Worm (Caenorhabditis elegans): ENCODE results near the gene F54C8.7.

The F54C8.7 gene

ce11 chrIII:9453962-9454361, at the start of gene F54C8.7:
Gene F54C8.7 (minus strand): TSS chrIII:9454062.
- no peak for TF ChIP-seq T22C8.4 (GFP tag; IDR thresholded peaks at IDR 0.05)
- TF ChIP-seq tab-1 (GFP tag; IDR thresholded peaks at IDR 0.05): no peak
- TF ChIP-seq ztf-29 (GFP tag; IDR thresholded peaks at IDR 0.05): no peak
- no peak for TF ChIP-seq med-1 (GFP tag; optimal IDR thresholded peaks at IDR 0.05; ENCODE audit: insufficient read depth)
- TF ChIP-seq cog-1 (tag; optimal IDR thresholded peaks at IDR 0.05): no peak
- TF ChIP-seq ztf-23 (GFP tag; IDR thresholded peaks at IDR 0.05): no peak

ce11 chrIII:9502155-9502714, 48.4 kb upstream of the F54C8.7 start:
- TF ChIP-seq T22C8.4 (GFP tag; IDR thresholded peaks at IDR 0.05) (no peak), cog-1 (tag; optimal IDR thresholded peaks at IDR 0.05) (no peak), ref-1 (GFP tag; conservative IDR thresholded peaks at IDR 0.05) (no peak), ztf-29 (GFP tag; IDR thresholded peaks at IDR 0.05) (no peak), med-1 (GFP tag; optimal IDR thresholded peaks at IDR 0.05; ENCODE audit: insufficient read depth) (no peak), tab-1 (GFP tag; IDR thresholded peaks at IDR 0.05) (no peak), flt-1 (GFP tag; IDR thresholded peaks at IDR 0.05) (no peak), ztf-23 (GFP tag; IDR thresholded peaks at IDR 0.05) (no peak), klf-2 (GFP tag; conservative IDR thresholded peaks at IDR 0.05) (no peak)

- TF ChIP-seq tab-1 (GFP tag; IDR thresholded peaks at IDR 0.05) (no peak), ref-1 (GFP tag; conservative IDR thresholded peaks at IDR 0.05) (no peak), klf-2 (GFP tag; conservative IDR thresholded peaks at IDR 0.05) (no peak), ztf-29 (GFP tag; IDR thresholded peaks at IDR 0.05) (no peak), cog-1 (tag; optimal IDR thresholded peaks at IDR 0.05) (no peak), ztf-23 (GFP tag; IDR thresholded peaks at IDR 0.05) (no peak), flt-1 (GFP tag; IDR thresholded peaks at IDR 0.05) (no peak), med-1 (GFP tag; optimal IDR thresholded peaks at IDR 0.05; ENCODE audit: insufficient read depth) (no peak), T22C8.4 (GFP tag; IDR thresholded peaks at IDR 0.05) (no peak)
These were observed 47.2 kb upstream of the F54C8.7 start for ce11 chrIII:9501072-9501471.

- TF ChIP-seq ref-1 (GFP tag; conservative IDR thresholded peaks at IDR 0.05): no peak
- no peak for TF ChIP-seq T22C8.4 (GFP tag; IDR thresholded peaks at IDR 0.05)
- no peak for TF ChIP-seq cog-1 (tag; optimal IDR thresholded peaks at IDR 0.05)
- no peak for TF ChIP-seq klf-2 (GFP tag; conservative IDR thresholded peaks at IDR 0.05)
- TF ChIP-seq med-1 (GFP tag; optimal IDR thresholded peaks at IDR 0.05; ENCODE audit: insufficient read depth): no peak
- TF ChIP-seq tab-1 (GFP tag; IDR thresholded peaks at IDR 0.05): no peak
- TF ChIP-seq ztf-29 (GFP tag; IDR thresholded peaks at IDR 0.05): no peak
- no peak for TF ChIP-seq flt-1 (GFP tag; IDR thresholded peaks at IDR 0.05)
- no peak for TF ChIP-seq ztf-23 (GFP tag; IDR thresholded peaks at IDR 0.05)
These were observed 46.4 kb upstream of the F54C8.7 start, which contains the start of gene sod-4 for ce11 chrIII:9500267-9500666. Gene sod-4 (minus strand): TSS chrIII:9500375.

- TF ChIP-seq flt-1 (GFP tag; IDR thresholded peaks at IDR 0.05) (no peak), ref-1 (GFP tag; conservative IDR thresholded peaks at IDR 0.05) (no peak), T22C8.4 (GFP tag; IDR thresholded peaks at IDR 0.05) (no peak), tab-1 (GFP tag; IDR thresholded peaks at IDR 0.05) (no peak), med-1 (GFP tag; optimal IDR thresholded peaks at IDR 0.05; ENCODE audit: insufficient read depth) (no peak), ztf-23 (GFP tag; IDR thresholded peaks at IDR 0.05) (no peak), ztf-29 (GFP tag; IDR thresholded peaks at IDR 0.05) (no peak), klf-2 (GFP tag; conservative IDR thresholded peaks at IDR 0.05) (no peak), cog-1 (tag; optimal IDR thresholded peaks at IDR 0.05) (no peak)
These were observed 43.5 kb upstream of the F54C8.7 start for ce11 chrIII:9497412-9497811.

DNA sequence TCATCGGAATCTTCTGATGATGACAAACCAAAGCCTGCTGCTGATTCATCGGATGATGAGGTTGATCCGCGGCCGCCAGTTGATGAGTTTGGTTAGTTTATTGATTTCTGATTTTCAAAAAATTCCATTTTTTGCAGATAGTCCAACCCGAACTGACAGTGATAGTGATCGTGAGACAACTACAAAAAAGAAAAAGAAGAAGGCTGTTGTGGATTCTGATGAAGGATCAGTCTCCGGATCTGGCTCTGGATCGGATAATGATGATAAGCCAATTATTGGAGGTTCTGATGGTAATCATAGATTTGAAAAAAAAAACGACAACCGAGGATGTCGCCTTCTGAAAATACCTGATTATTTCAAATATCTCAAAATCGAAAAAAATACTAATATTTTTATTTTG, 42.2 kb upstream of the F54C8.7 start:
- TF ChIP-seq klf-2 (GFP tag; conservative IDR thresholded peaks at IDR 0.05) (no peak), T22C8.4 (GFP tag; IDR thresholded peaks at IDR 0.05) (no peak), cog-1 (tag; optimal IDR thresholded peaks at IDR 0.05) (no peak), flt-1 (GFP tag; IDR thresholded peaks at IDR 0.05) (no peak), ztf-29 (GFP tag; IDR thresholded peaks at IDR 0.05) (no peak), ref-1 (GFP tag; conservative IDR thresholded peaks at IDR 0.05) (no peak)

ce11 chrIII:9494209-9494608, 40.3 kb upstream of the F54C8.7 start:
- TF ChIP-seq flt-1 (GFP tag; IDR thresholded peaks at IDR 0.05): no peak
- TF ChIP-seq T22C8.4 (GFP tag; IDR thresholded peaks at IDR 0.05): no peak
- TF ChIP-seq ztf-29 (GFP tag; IDR thresholded peaks at IDR 0.05): no peak
- TF ChIP-seq cog-1 (tag; optimal IDR thresholded peaks at IDR 0.05): no peak
- TF ChIP-seq klf-2 (GFP tag; conservative IDR thresholded peaks at IDR 0.05): no peak
- no peak for TF ChIP-seq med-1 (GFP tag; optimal IDR thresholded peaks at IDR 0.05; ENCODE audit: insufficient read depth)
- TF ChIP-seq ztf-23 (GFP tag; IDR thresholded peaks at IDR 0.05): no peak
- TF ChIP-seq ref-1 (GFP tag; conservative IDR thresholded peaks at IDR 0.05): no peak
- no peak for TF ChIP-seq tab-1 (GFP tag; IDR thresholded peaks at IDR 0.05)

DNA sequence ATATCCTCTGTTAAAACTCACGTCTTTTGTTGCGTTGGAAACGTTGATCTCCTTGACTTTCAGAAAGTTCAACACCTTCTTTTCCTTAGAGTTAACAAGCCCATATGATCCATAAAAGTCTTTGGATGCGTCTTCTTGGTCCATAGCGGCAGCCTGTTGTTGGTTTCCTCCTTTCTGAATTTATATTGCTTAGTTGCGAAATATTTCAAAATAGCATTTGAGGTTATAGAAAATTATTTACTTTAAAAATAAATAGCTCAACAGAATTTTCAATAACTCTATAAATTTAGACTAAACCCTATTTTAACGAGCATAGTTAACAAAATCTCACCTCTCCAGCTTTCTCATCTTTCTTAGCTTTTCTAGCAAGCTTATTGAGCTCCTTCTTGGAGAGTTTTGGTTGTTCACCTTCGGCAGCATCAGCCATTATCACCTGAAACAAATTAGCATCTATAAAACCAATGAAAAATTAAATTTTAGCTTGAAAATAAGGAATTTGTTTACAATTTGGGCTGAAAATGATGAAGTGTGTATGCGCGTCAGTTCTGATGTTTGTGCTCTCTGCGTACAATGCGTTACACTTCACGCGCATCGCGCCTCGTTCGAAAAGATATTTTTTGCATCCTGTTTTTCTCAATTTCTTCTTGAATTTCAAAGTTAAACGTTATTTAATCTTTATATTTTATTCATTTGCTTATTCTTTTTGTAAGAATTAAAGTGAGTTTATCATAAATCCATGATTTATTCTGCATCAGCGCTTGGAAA, 37.1 kb upstream of the F54C8.7 start, which contains the start of the genes dars-1 and ctr-9:
Gene dars-1 (minus strand): TSS at position 433 of the 765 bp plus-strand sequence.
Gene ctr-9 (plus strand): TSS at position 614 of the 765 bp plus-strand sequence.
- TF ChIP-seq ztf-29 (GFP tag; IDR thresholded peaks at IDR 0.05) (no peak), tab-1 (GFP tag; IDR thresholded peaks at IDR 0.05) (no peak), ref-1 (GFP tag; conservative IDR thresholded peaks at IDR 0.05) (no peak), med-1 (GFP tag; optimal IDR thresholded peaks at IDR 0.05; ENCODE audit: insufficient read depth) (no peak), flt-1 (GFP tag; IDR thresholded peaks at IDR 0.05) (no peak), T22C8.4 (GFP tag; IDR thresholded peaks at IDR 0.05) (no peak), klf-2 (GFP tag; conservative IDR thresholded peaks at IDR 0.05) (no peak), ztf-23 (GFP tag; IDR thresholded peaks at IDR 0.05) (no peak), cog-1 (tag; optimal IDR thresholded peaks at IDR 0.05) (no peak)

DNA sequence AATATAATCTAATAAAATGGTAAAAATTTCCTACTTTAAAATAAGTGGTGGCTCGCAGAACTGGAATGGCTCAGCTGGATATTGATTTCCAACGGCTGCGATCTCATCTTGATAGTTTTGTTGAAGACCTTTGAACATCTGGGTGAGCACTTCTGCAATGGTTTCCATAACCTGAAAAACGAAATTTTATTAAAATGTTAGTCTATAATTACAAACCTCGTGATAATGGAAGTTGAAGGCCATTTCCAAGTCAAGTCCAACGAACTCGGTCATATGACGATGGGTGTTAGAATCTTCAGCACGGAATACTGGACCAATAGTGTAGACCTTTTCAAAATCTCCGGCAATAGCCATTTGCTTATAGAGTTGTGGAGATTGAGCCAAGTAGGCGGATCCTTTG, 35.9 kb upstream of the F54C8.7 start:
- TF ChIP-seq ztf-29 (GFP tag; IDR thresholded peaks at IDR 0.05) (no peak), tab-1 (GFP tag; IDR thresholded peaks at IDR 0.05) (no peak), klf-2 (GFP tag; conservative IDR thresholded peaks at IDR 0.05) (no peak), flt-1 (GFP tag; IDR thresholded peaks at IDR 0.05) (no peak), ztf-23 (GFP tag; IDR thresholded peaks at IDR 0.05) (no peak), cog-1 (tag; optimal IDR thresholded peaks at IDR 0.05) (no peak), ref-1 (GFP tag; conservative IDR thresholded peaks at IDR 0.05) (no peak), med-1 (GFP tag; optimal IDR thresholded peaks at IDR 0.05; ENCODE audit: insufficient read depth) (no peak), T22C8.4 (GFP tag; IDR thresholded peaks at IDR 0.05) (no peak)

Data from whole organism, midembryonic.